Fruit fly (Drosophila melanogaster) whole organism, embryonic: ENCODE results near the gene ZIPIC.
A peak's percentile ranks its signal among the peaks of the same experiment; 100 is the strongest.

Experiments
- Atf-2 ChIP-seq: fragments of 200-800 bp; sonication (Bioruptor generic); optimal IDR thresholded peaks from 2 replicates; lab custom pipeline; 2016; ENCODE audit warnings: missing biosample characterization, missing genetic modification characterization
- Blimp-1 ChIP-seq: fragments of 200-800 bp; sonication (Bioruptor generic); optimal IDR thresholded peaks from 3 replicates; lab custom pipeline; 2018; ENCODE audit warnings: missing biosample characterization, missing genetic modification characterization, mild to moderate bottlenecking, moderate library complexity, missing genetic modification reagents
- CG10209 ChIP-seq: fragments of 200-800 bp; sonication (Bioruptor generic); optimal IDR thresholded peaks from 3 replicates; lab custom pipeline; 2017; ENCODE audit warnings: missing biosample characterization, mild to moderate bottlenecking, missing genetic modification characterization, missing genetic modification reagents
- CG10274 ChIP-seq: fragments of 200-800 bp; sonication (Bioruptor generic); optimal IDR thresholded peaks from 3 replicates; lab custom pipeline; 2017; ENCODE audit warnings: missing biosample characterization, mild to moderate bottlenecking, missing genetic modification characterization
- CG10565 ChIP-seq: fragments of 200-800 bp; sonication (Bioruptor generic); optimal IDR thresholded peaks from 3 replicates; lab custom pipeline; 2016; ENCODE audit warnings: missing biosample characterization, mild to moderate bottlenecking, missing genetic modification characterization
- CG11504 ChIP-seq: fragments of 200-800 bp; sonication (Bioruptor generic); optimal IDR thresholded peaks from 3 replicates; lab custom pipeline; 2019; ENCODE audit warnings: missing biosample characterization, mild to moderate bottlenecking, missing genetic modification characterization, moderate library complexity
- CG13123 ChIP-seq: fragments of 200-800 bp; sonication (Bioruptor generic); optimal IDR thresholded peaks from 2 replicates; lab custom pipeline; 2016; ENCODE audit warnings: missing biosample characterization, missing genetic modification characterization
- CG13624 ChIP-seq: fragments of 200-800 bp; sonication (Bioruptor generic); optimal IDR thresholded peaks from 2 replicates; lab custom pipeline; 2016; ENCODE audit warnings: missing biosample characterization, missing genetic modification characterization
- CG14014 ChIP-seq: fragments of 200-800 bp; sonication (Bioruptor generic); IDR thresholded peaks from 2 replicates; pipeline ENCODE4 v1.3.6; 2022; ENCODE audit warnings: missing biosample characterization, missing genetic modification characterization
- CG15011 ChIP-seq: fragments of 200-800 bp; sonication (Bioruptor generic); optimal IDR thresholded peaks from 3 replicates; lab custom pipeline; 2018; ENCODE audit warnings: missing biosample characterization, mild to moderate bottlenecking, missing genetic modification characterization
- CG1602 ChIP-seq: fragments of 200-800 bp; sonication (Bioruptor generic); optimal IDR thresholded peaks from 3 replicates; lab custom pipeline; 2016; ENCODE audit warnings: missing biosample characterization, missing genetic modification characterization
- CG2875 ChIP-seq: fragments of 200-800 bp; sonication (Bioruptor generic); optimal IDR thresholded peaks from 2 replicates; lab custom pipeline; 2017; ENCODE audit warnings: missing biosample characterization, mild to moderate bottlenecking, missing genetic modification characterization, missing genetic modification reagents
- CG32772 ChIP-seq: fragments of 200-800 bp; sonication (Bioruptor generic); IDR thresholded peaks from 2 replicates; pipeline ENCODE4 v1.3.6; 2022; ENCODE audit warnings: missing biosample characterization, missing genetic modification characterization
- CG3281 ChIP-seq: fragments of 200-800 bp; sonication (Bioruptor generic); optimal IDR thresholded peaks from 3 replicates; lab custom pipeline; 2017; ENCODE audit warnings: missing biosample characterization, mild to moderate bottlenecking, missing genetic modification characterization
- CG33213 ChIP-seq: fragments of 200-800 bp; sonication (Bioruptor generic); optimal IDR thresholded peaks from 3 replicates; lab custom pipeline; 2016; ENCODE audit warnings: missing biosample characterization, missing genetic modification characterization
- CG34376 ChIP-seq: fragments of 200-800 bp; sonication (Bioruptor generic); optimal IDR thresholded peaks from 2 replicates; lab custom pipeline; 2018; ENCODE audit warnings: missing biosample characterization, mild to moderate bottlenecking, missing genetic modification characterization
- CG3847 ChIP-seq: fragments of 200-800 bp; sonication (Bioruptor generic); IDR thresholded peaks from 2 replicates; pipeline ENCODE4 v1.3.6; 2022; ENCODE audit warnings: missing biosample characterization, missing genetic modification characterization
- CG4617 ChIP-seq: fragments of 200-800 bp; sonication (Bioruptor generic); optimal IDR thresholded peaks from 3 replicates; lab custom pipeline; 2016; ENCODE audit warnings: missing biosample characterization, missing genetic modification characterization, borderline replicate concordance
- CG4820 ChIP-seq: fragments of 200-800 bp; sonication (Bioruptor generic); optimal IDR thresholded peaks from 3 replicates; lab custom pipeline; 2016; ENCODE audit warnings: missing biosample characterization, missing genetic modification characterization
- CG4854 ChIP-seq: fragments of 200-800 bp; sonication (Bioruptor generic); optimal IDR thresholded peaks from 2 replicates; lab custom pipeline; 2016; ENCODE audit warnings: missing biosample characterization, missing genetic modification characterization, inconsistent platforms
- CG5953 ChIP-seq: fragments of 200-800 bp; sonication (Bioruptor generic); IDR thresholded peaks from 2 replicates; pipeline ENCODE4 v1.3.6; 2022; ENCODE audit warnings: missing biosample characterization, missing genetic modification characterization
- CG8089 ChIP-seq: fragments of 200-800 bp; sonication (Bioruptor generic); optimal IDR thresholded peaks from 3 replicates; lab custom pipeline; 2016; ENCODE audit warnings: missing biosample characterization, missing genetic modification characterization
- CkIIα-i1 ChIP-seq: fragments of 200-800 bp; sonication (Bioruptor generic); IDR thresholded peaks from 2 replicates; pipeline ENCODE4 v1.3.6; 2022; ENCODE audit warnings: missing biosample characterization, missing genetic modification characterization
- Dbx ChIP-seq: fragments of 200-800 bp; sonication (Bioruptor generic); IDR thresholded peaks from 3 replicates; pipeline ENCODE4 v1.3.6; 2022; ENCODE audit warnings: missing biosample characterization, missing genetic modification characterization
- E2f1 ChIP-seq: fragments of 200-800 bp; sonication (Bioruptor generic); IDR thresholded peaks from 2 replicates; pipeline ENCODE4 v1.3.6; 2022; ENCODE audit warnings: missing biosample characterization, missing genetic modification characterization
- Ets65A ChIP-seq: fragments of 200-800 bp; sonication (Bioruptor generic); peaks from one replicate; lab custom pipeline; 2016; ENCODE audit warnings: missing biosample characterization, missing genetic modification characterization
- Ets97D ChIP-seq: fragments of 200-800 bp; sonication (Bioruptor generic); optimal IDR thresholded peaks from 3 replicates; lab custom pipeline; 2016; ENCODE audit warnings: missing biosample characterization, missing genetic modification characterization
- Fer1 ChIP-seq: fragments of 200-800 bp; sonication (Bioruptor generic); optimal IDR thresholded peaks from 2 replicates; lab custom pipeline; 2017; ENCODE audit warnings: missing biosample characterization, mild to moderate bottlenecking, missing genetic modification characterization
- GATAe ChIP-seq: fragments of 200-800 bp; sonication (Bioruptor generic); conservative IDR thresholded peaks from 2 replicates; pipeline ENCODE4 v1.3.6; 2022; ENCODE audit warnings: missing biosample characterization, missing genetic modification characterization
- Hr39 ChIP-seq: fragments of >200 bp; optimal IDR thresholded peaks from 2 replicates; lab custom pipeline; 2017
- Lim3 ChIP-seq: fragments of 200-800 bp; sonication (Bioruptor generic); IDR thresholded peaks from 2 replicates; pipeline ENCODE4 v1.3.6; 2022; ENCODE audit warnings: missing biosample characterization, missing genetic modification characterization
- Mes4 ChIP-seq: fragments of 200-800 bp; sonication (Bioruptor generic); optimal IDR thresholded peaks from 2 replicates; lab custom pipeline; 2016; ENCODE audit warnings: missing biosample characterization, missing genetic modification characterization
- NK7.1 ChIP-seq: fragments of 200-800 bp; sonication (Bioruptor generic); optimal IDR thresholded peaks from 3 replicates; lab custom pipeline; 2016; ENCODE audit warnings: missing biosample characterization, missing genetic modification characterization
- Pdp1 ChIP-seq, 2 experiments: fragments of 200-800 bp; sonication (Bioruptor generic); optimal IDR thresholded peaks; 3 replicates each; lab custom pipeline; 2016; ENCODE audit warnings: missing biosample characterization in 2 of 2, missing genetic modification characterization in 2 of 2, mild to moderate bottlenecking in 1 of 2, moderate library complexity in 1 of 2
- Sry-β ChIP-seq: fragments of 200-800 bp; sonication (Bioruptor generic); optimal IDR thresholded peaks from 2 replicates; lab custom pipeline; 2018; ENCODE audit warnings: missing biosample characterization, mild to moderate bottlenecking, missing genetic modification characterization, moderate library complexity
- Usf ChIP-seq: fragments of 200-800 bp; sonication (Bioruptor generic); optimal IDR thresholded peaks from 2 replicates; lab custom pipeline; 2017; ENCODE audit warnings: missing genotype, missing biosample characterization, missing genetic modification characterization
- abd-A ChIP-seq: fragments of 200-800 bp; sonication (Bioruptor generic); optimal IDR thresholded peaks from 3 replicates; lab custom pipeline; 2019; ENCODE audit warnings: missing biosample characterization, mild to moderate bottlenecking, missing genetic modification characterization, moderate library complexity
- bbx ChIP-seq: fragments of 200-800 bp; sonication (Bioruptor generic); IDR thresholded peaks from 2 replicates; pipeline ENCODE4 v1.3.6; 2022; ENCODE audit warnings: missing biosample characterization, missing genetic modification characterization; ENCODE audit not compliant: partially characterized antibody
- fru ChIP-seq: fragments of >200 bp; optimal IDR thresholded peaks from 2 replicates; lab custom pipeline; 2017
- hb ChIP-seq: fragments of 200-800 bp; sonication (Bioruptor generic); IDR thresholded peaks from 3 replicates; pipeline ENCODE4 v1.3.6; 2022; ENCODE audit warnings: missing biosample characterization, missing genetic modification characterization; ENCODE audit not compliant: partially characterized antibody
- knrl ChIP-seq: fragments of 200-800 bp; sonication (Bioruptor generic); IDR thresholded peaks from 3 replicates; pipeline ENCODE4 v1.3.6; 2022; ENCODE audit warnings: missing biosample characterization, missing genetic modification characterization; ENCODE audit not compliant: partially characterized antibody
- mam ChIP-seq: fragments of 200-800 bp; sonication (Bioruptor generic); optimal IDR thresholded peaks from 3 replicates; lab custom pipeline; 2016; ENCODE audit warnings: missing biosample characterization, missing genetic modification characterization
- mirr ChIP-seq: fragments of 200-800 bp; sonication (Bioruptor generic); optimal IDR thresholded peaks from 3 replicates; lab custom pipeline; 2018; ENCODE audit warnings: missing biosample characterization, mild to moderate bottlenecking, missing genetic modification characterization
- nmo ChIP-seq: fragments of 200-800 bp; sonication (Bioruptor generic); optimal IDR thresholded peaks from 2 replicates; lab custom pipeline; 2018; ENCODE audit warnings: missing biosample characterization, mild to moderate bottlenecking, missing genetic modification characterization, moderate library complexity
- row ChIP-seq: fragments of 200-800 bp; sonication (Bioruptor generic); IDR thresholded peaks from 3 replicates; pipeline ENCODE4 v1.3.6; 2022; ENCODE audit warnings: missing biosample characterization, missing genetic modification characterization
- run ChIP-seq: fragments of 200-800 bp; sonication (Bioruptor generic); optimal IDR thresholded peaks from 3 replicates; lab custom pipeline; 2018; ENCODE audit warnings: missing biosample characterization, mild to moderate bottlenecking, missing genetic modification characterization
- scrt ChIP-seq: fragments of 200-800 bp; sonication (Bioruptor generic); optimal IDR thresholded peaks from 2 replicates; lab custom pipeline; 2018; ENCODE audit warnings: missing biosample characterization, mild to moderate bottlenecking, missing genetic modification characterization, moderate library complexity
- slp2 ChIP-seq: fragments of 200-800 bp; sonication (Bioruptor generic); optimal IDR thresholded peaks from 2 replicates; lab custom pipeline; 2016; ENCODE audit warnings: missing biosample characterization, missing genetic modification characterization
- sna ChIP-seq: fragments of 200-800 bp; sonication (Bioruptor generic); IDR thresholded peaks from 2 replicates; pipeline ENCODE4 v1.3.6; 2022; ENCODE audit warnings: missing biosample characterization, missing genetic modification characterization; ENCODE audit not compliant: partially characterized antibody
- vvl ChIP-seq: fragments of 200-800 bp; sonication (Bioruptor generic); IDR thresholded peaks from 2 replicates; pipeline ENCODE4 v1.3.6; 2022; ENCODE audit warnings: missing biosample characterization, missing genetic modification characterization

Gene ZIPIC

dm6 chr3R:30056592-30057135, 20.0 kb upstream of the ZIPIC start, which contains the start of the genes CG7950 and Rpp14a (continued):
- TF ChIP-seq CG32772 (GFP tag; lab: Robert Waterston, UW), result peak; percentile 70
- peak; percentile 45 for TF ChIP-seq Atf-2 (GFP tag; lab: Kevin White, UChicago)
- TF ChIP-seq Usf (GFP tag; lab: Kevin White, UChicago), result peak; percentile 27
- peak; percentile 24 for TF ChIP-seq CG8089 (GFP tag; lab: Kevin White, UChicago)
- peak; percentile 98 for TF ChIP-seq Sry-β (GFP tag; lab: Kevin White, UChicago)
- peak; percentile 64 for TF ChIP-seq Fer1
- TF ChIP-seq vvl (GFP tag; lab: Robert Waterston, UW), result peak; percentile 87
- TF ChIP-seq CG11504, result peak; percentile 66
- peak; percentile 63 for TF ChIP-seq CG4854 (GFP tag; lab: Kevin White, UChicago)
- peak; percentile 31 for TF ChIP-seq CG13123 (GFP tag; lab: Kevin White, UChicago)
- TF ChIP-seq sna (GFP tag; lab: Robert Waterston, UW), result peak; percentile 37; the same call in 1 of the 2 replicates
- TF ChIP-seq run (tag; lab: Kevin White, UChicago), result peak; percentile 37
- TF ChIP-seq CG10274, result no peak
- peak; percentile 69 for TF ChIP-seq E2f1 (GFP tag; lab: Robert Waterston, UW)
- TF ChIP-seq nmo (GFP tag; lab: Kevin White, UChicago), result peak; percentile 67
- peak; percentile 58 for TF ChIP-seq slp2 (GFP tag; lab: Kevin White, UChicago)
- TF ChIP-seq CG10565, result no peak
- peak; percentile 83 to 97 for TF ChIP-seq Pdp1 (GFP tag; optimal IDR thresholded peaks at IDR 0.05; lab: Kevin White, UChicago)
- peak; percentile 80 for TF ChIP-seq CG14014
- TF ChIP-seq mirr (GFP tag; lab: Kevin White, UChicago), result peak; percentile 19
- peak; percentile 39 for TF ChIP-seq CG2875 (GFP tag; lab: Kevin White, UChicago)
- TF ChIP-seq GATAe, result no peak
- peak; percentile 71 for TF ChIP-seq Ets97D (GFP tag; lab: Kevin White, UChicago)
- no peak for TF ChIP-seq Hr39 (lab: Kevin White, UChicago)
- peak; percentile 85 for TF ChIP-seq mam (GFP tag; lab: Kevin White, UChicago)
- no peak for TF ChIP-seq fru (lab: Kevin White, UChicago)
- peak; percentile 87 for TF ChIP-seq Dbx (GFP tag; lab: Robert Waterston, UW)
- TF ChIP-seq Lim3 (GFP tag; lab: Robert Waterston, UW), result no peak
- peak; percentile 58 for TF ChIP-seq CG34376
- TF ChIP-seq CG3281 (GFP tag; lab: Kevin White, UChicago), result peak; percentile 73
- TF ChIP-seq CG10209 (GFP tag; lab: Kevin White, UChicago), result peak; percentile 72
- peak; percentile 55 for TF ChIP-seq scrt
- TF ChIP-seq CG13624 (GFP tag; lab: Kevin White, UChicago), result peak; percentile 73
- TF ChIP-seq CG3847 (GFP tag; lab: Robert Waterston, UW), result peak; percentile 82

- no peak for TF ChIP-seq abd-A (tag; lab: Kevin White, UChicago)
- no peak for TF ChIP-seq NK7.1 (GFP tag; lab: Kevin White, UChicago)
- TF ChIP-seq CG5953 (GFP tag; lab: Robert Waterston, UW), result 0 out of 2 replicates have a peak, but pooled peaks have one; percentile 4
- TF ChIP-seq CG33213 (GFP tag; lab: Kevin White, UChicago), result no peak
- no peak for TF ChIP-seq CG4617 (GFP tag; lab: Kevin White, UChicago)
- no peak for TF ChIP-seq hb
- no peak for TF ChIP-seq knrl
- no peak for TF ChIP-seq CG2875 (GFP tag; lab: Kevin White, UChicago)
- TF ChIP-seq bbx (GFP tag; lab: Robert Waterston, UW), result no peak
- peak; percentile 90 for TF ChIP-seq CG4820 (GFP tag; lab: Kevin White, UChicago)
- no peak for TF ChIP-seq Mes4 (GFP tag; lab: Kevin White, UChicago)
- no peak for TF ChIP-seq CG15011
- peak; percentile 81 for TF ChIP-seq Ets65A (GFP tag; lab: Kevin White, UChicago)
- peak; percentile 88 for TF ChIP-seq row (GFP tag; lab: Robert Waterston, UW)
- no peak for TF ChIP-seq Blimp-1 (GFP tag; lab: Kevin White, UChicago)
- TF ChIP-seq CG1602 (GFP tag; lab: Kevin White, UChicago), result peak; percentile 19
- TF ChIP-seq CkIIα-i1 (GFP tag; lab: Robert Waterston, UW), result no peak
- no peak for TF ChIP-seq CG4854 (GFP tag; lab: Kevin White, UChicago)
These were observed 19.4 kb upstream of the ZIPIC start, which contains the start of the genes Rpp14b and spn-A for dm6 chr3R:30055915-30056544. TSS of gene Rpp14b (plus strand) at chr3R:30055957. TSS of gene spn-A (minus strand) at chr3R:30056037.
